Fruit fly (Drosophila melanogaster) whole organism, embryonic: ENCODE data around the gene Crtc.
A peak's percentile ranks its signal among the peaks of the same experiment; 100 is the strongest.

ENCODE experiments used
- CG10321 ChIP-seq: fragments of 200-800 bp; sonication (Bioruptor generic); IDR thresholded peaks from 2 replicates; pipeline ENCODE4 v1.3.6; 2022; ENCODE audit warnings: missing biosample characterization, missing genetic modification characterization
- CG10366 ChIP-seq: fragments of 200-800 bp; sonication (Bioruptor generic); IDR thresholded peaks from 2 replicates; pipeline ENCODE4 v1.3.6; 2022; ENCODE audit warnings: missing biosample characterization, missing genetic modification characterization
- CG11247 ChIP-seq: fragments of 200-800 bp; sonication (Bioruptor generic); IDR thresholded peaks from 2 replicates; pipeline ENCODE4 v1.3.6; 2022; ENCODE audit warnings: missing biosample characterization, missing genetic modification characterization
- CG11723 ChIP-seq: fragments of 200-800 bp; sonication (Bioruptor generic); optimal IDR thresholded peaks from 2 replicates; lab custom pipeline; 2017; ENCODE audit warnings: missing biosample characterization, mild to moderate bottlenecking, missing genetic modification characterization
- CG12155 ChIP-seq: fragments of 200-800 bp; sonication (Bioruptor generic); optimal IDR thresholded peaks from 3 replicates; lab custom pipeline; 2016; ENCODE audit warnings: missing biosample characterization, missing genetic modification characterization
- CG12299 ChIP-seq: fragments of 200-800 bp; sonication (Bioruptor generic); optimal IDR thresholded peaks from 2 replicates; lab custom pipeline; 2018; ENCODE audit warnings: missing biosample characterization, mild to moderate bottlenecking, missing genetic modification characterization
- CG13894 ChIP-seq: fragments of 200-800 bp; sonication (Bioruptor generic); optimal IDR thresholded peaks from 3 replicates; lab custom pipeline; 2018; ENCODE audit warnings: missing biosample characterization, mild to moderate bottlenecking, missing genetic modification characterization, moderate library complexity
- CG15479 ChIP-seq: fragments of 200-800 bp; sonication (Bioruptor generic); optimal IDR thresholded peaks from 3 replicates; lab custom pipeline; 2019; ENCODE audit warnings: missing biosample characterization, mild to moderate bottlenecking, missing genetic modification characterization, moderate library complexity
- CG1647 ChIP-seq: fragments of 200-800 bp; sonication (Bioruptor generic); optimal IDR thresholded peaks from 3 replicates; lab custom pipeline; 2016; ENCODE audit warnings: missing biosample characterization, missing genetic modification characterization
- CG16779 ChIP-seq: fragments of 200-800 bp; sonication (Bioruptor generic); IDR thresholded peaks from 2 replicates; pipeline ENCODE4 v1.3.6; 2022; ENCODE audit warnings: missing biosample characterization, missing genetic modification characterization
- CG16813 ChIP-seq: fragments of 200-800 bp; sonication (Bioruptor generic); IDR thresholded peaks from 3 replicates; pipeline ENCODE4 v1.3.6; 2022; ENCODE audit warnings: missing biosample characterization, missing genetic modification characterization; ENCODE audit not compliant: partially characterized antibody
- CG17802 ChIP-seq: fragments of 200-800 bp; sonication (Bioruptor generic); optimal IDR thresholded peaks from 2 replicates; lab custom pipeline; 2018; ENCODE audit warnings: missing biosample characterization, mild to moderate bottlenecking, missing genetic modification characterization, moderate library complexity
- CG1792 ChIP-seq: fragments of 200-800 bp; sonication (Bioruptor generic); optimal IDR thresholded peaks from 2 replicates; lab custom pipeline; 2016; ENCODE audit warnings: missing biosample characterization, missing genetic modification characterization
- CG32767 ChIP-seq: fragments of 200-800 bp; sonication (Bioruptor generic); IDR thresholded peaks from 2 replicates; pipeline ENCODE4 v1.3.6; 2022; ENCODE audit warnings: missing biosample characterization, missing genetic modification characterization
- CG34376 ChIP-seq: fragments of 200-800 bp; sonication (Bioruptor generic); optimal IDR thresholded peaks from 2 replicates; lab custom pipeline; 2018; ENCODE audit warnings: missing biosample characterization, mild to moderate bottlenecking, missing genetic modification characterization
- CG34422 ChIP-seq: fragments of 200-800 bp; sonication (Bioruptor generic); IDR thresholded peaks from 3 replicates; pipeline ENCODE4 v1.3.6; 2022; ENCODE audit warnings: missing biosample characterization, missing genetic modification characterization
- CG6272 ChIP-seq: fragments of 200-800 bp; sonication (Bioruptor generic); IDR thresholded peaks from 2 replicates; pipeline ENCODE4 v1.3.6; 2022; ENCODE audit warnings: missing biosample characterization, missing genetic modification characterization
- CG6854 ChIP-seq: fragments of 200-800 bp; sonication (Bioruptor generic); optimal IDR thresholded peaks from 3 replicates; lab custom pipeline; 2017; ENCODE audit warnings: missing biosample characterization, mild to moderate bottlenecking, missing genetic modification characterization
- CG8388 ChIP-seq: fragments of 200-800 bp; sonication (Bioruptor generic); optimal IDR thresholded peaks from 2 replicates; lab custom pipeline; 2019; ENCODE audit warnings: missing biosample characterization, mild to moderate bottlenecking, missing genetic modification characterization, moderate library complexity
- CG9727 ChIP-seq: fragments of 200-800 bp; sonication (Bioruptor generic); optimal IDR thresholded peaks from 3 replicates; lab custom pipeline; 2017; ENCODE audit warnings: missing biosample characterization, mild to moderate bottlenecking, missing genetic modification characterization
- CoRest ChIP-seq: fragments of 200-800 bp; sonication (Bioruptor generic); optimal IDR thresholded peaks from 3 replicates; lab custom pipeline; 2018; ENCODE audit warnings: missing biosample characterization, mild to moderate bottlenecking, missing genetic modification characterization, moderate library complexity
- Doc3 ChIP-seq: fragments of 200-800 bp; sonication (Bioruptor generic); IDR thresholded peaks from 3 replicates; pipeline ENCODE4 v1.3.6; 2022; ENCODE audit warnings: missing biosample characterization, missing genetic modification characterization; ENCODE audit not compliant: partially characterized antibody
- Ets97D ChIP-seq: fragments of 200-800 bp; sonication (Bioruptor generic); optimal IDR thresholded peaks from 3 replicates; lab custom pipeline; 2016; ENCODE audit warnings: missing biosample characterization, missing genetic modification characterization
- HLH54F ChIP-seq: fragments of 200-800 bp; sonication (Bioruptor generic); optimal IDR thresholded peaks from 3 replicates; lab custom pipeline; 2016; ENCODE audit warnings: missing biosample characterization, missing genetic modification characterization
- HmgZ ChIP-seq: fragments of 200-800 bp; sonication (Bioruptor generic); optimal IDR thresholded peaks from 2 replicates; lab custom pipeline; 2018; ENCODE audit warnings: missing biosample characterization, mild to moderate bottlenecking, missing genetic modification characterization
- Hr3 ChIP-seq: fragments of 200-800 bp; sonication (Bioruptor generic); optimal IDR thresholded peaks from 3 replicates; lab custom pipeline; 2016; ENCODE audit warnings: missing biosample characterization, missing genetic modification characterization
- NC2β ChIP-seq: fragments of 200-800 bp; sonication (Bioruptor generic); optimal IDR thresholded peaks from 2 replicates; lab custom pipeline; 2016; ENCODE audit warnings: missing biosample characterization, missing genetic modification characterization
- Pdp1 ChIP-seq, 2 experiments: fragments of 200-800 bp; sonication (Bioruptor generic); optimal IDR thresholded peaks; 3 replicates each; lab custom pipeline; 2016; ENCODE audit warnings: missing biosample characterization in 2 of 2, missing genetic modification characterization in 2 of 2, mild to moderate bottlenecking in 1 of 2, moderate library complexity in 1 of 2
- Spps ChIP-seq: fragments of 200-800 bp; sonication (Bioruptor generic); optimal IDR thresholded peaks from 2 replicates; lab custom pipeline; 2018; ENCODE audit warnings: missing biosample characterization, mild to moderate bottlenecking, missing genetic modification characterization
- YL-1 ChIP-seq: fragments of 200-800 bp; sonication (Bioruptor generic); optimal IDR thresholded peaks from 3 replicates; lab custom pipeline; 2017; ENCODE audit warnings: missing biosample characterization, mild to moderate bottlenecking, missing genetic modification characterization
- ab ChIP-seq: fragments of 200-800 bp; sonication (Bioruptor generic); optimal IDR thresholded peaks from 2 replicates; lab custom pipeline; 2016; ENCODE audit warnings: missing biosample characterization, missing genetic modification characterization
- amos ChIP-seq: fragments of 200-800 bp; sonication (Bioruptor generic); IDR thresholded peaks from 2 replicates; pipeline ENCODE4 v1.3.6; 2022; ENCODE audit warnings: missing biosample characterization, missing genetic modification characterization; ENCODE audit not compliant: partially characterized antibody
- bsh ChIP-seq, 2 experiments: fragments of 200-800 bp; sonication (Bioruptor generic); optimal IDR thresholded peaks; 2 replicates each; lab custom pipeline; 2017 to 2018; ENCODE audit warnings: mild to moderate bottlenecking in 2 of 2, missing biosample characterization in 2 of 2, missing genetic modification characterization in 2 of 2, moderate library complexity in 1 of 2
- crc ChIP-seq: fragments of 200-800 bp; sonication (Bioruptor generic); optimal IDR thresholded peaks from 2 replicates; lab custom pipeline; 2016; ENCODE audit warnings: missing biosample characterization, missing genetic modification characterization
- da ChIP-seq: fragments of 200-800 bp; sonication (Bioruptor generic); optimal IDR thresholded peaks from 2 replicates; lab custom pipeline; 2016; ENCODE audit warnings: missing biosample characterization, missing genetic modification characterization
- eve ChIP-seq, 2 experiments: fragments of >200 bp; optimal IDR thresholded peaks; 2 replicates each; lab custom pipeline; 2017; ENCODE audit warnings: missing biosample characterization in 2 of 2, missing genetic modification characterization in 2 of 2
- fu2 ChIP-seq: fragments of 200-800 bp; sonication (Bioruptor generic); optimal IDR thresholded peaks from 2 replicates; lab custom pipeline; 2016; ENCODE audit warnings: missing biosample characterization, missing genetic modification characterization
- gce ChIP-seq: fragments of 200-800 bp; sonication (Bioruptor generic); IDR thresholded peaks from 3 replicates; pipeline ENCODE4 v1.3.6; 2022; ENCODE audit warnings: missing biosample characterization, missing genetic modification characterization
- gcm ChIP-seq: fragments of 200-800 bp; sonication (Bioruptor generic); optimal IDR thresholded peaks from 2 replicates; lab custom pipeline; 2019; ENCODE audit warnings: missing biosample characterization, mild to moderate bottlenecking, missing genetic modification characterization, moderate library complexity
- grn ChIP-seq: fragments of 200-800 bp; sonication (Bioruptor generic); optimal IDR thresholded peaks from 3 replicates; lab custom pipeline; 2017; ENCODE audit warnings: missing biosample characterization, missing genetic modification characterization
- gt ChIP-seq: fragments of 200-800 bp; sonication (Bioruptor generic); IDR thresholded peaks from 2 replicates; pipeline ENCODE4 v1.3.6; 2022; ENCODE audit warnings: missing biosample characterization, missing genetic modification characterization
- mirr ChIP-seq: fragments of 200-800 bp; sonication (Bioruptor generic); optimal IDR thresholded peaks from 3 replicates; lab custom pipeline; 2018; ENCODE audit warnings: missing biosample characterization, mild to moderate bottlenecking, missing genetic modification characterization
- peb ChIP-seq: fragments of 200-800 bp; sonication (Bioruptor generic); IDR thresholded peaks from 2 replicates; pipeline ENCODE4 v1.3.6; 2022; ENCODE audit warnings: missing biosample characterization, missing genetic modification characterization
- pfk ChIP-seq: fragments of 200-800 bp; sonication (Bioruptor generic); optimal IDR thresholded peaks from 2 replicates; lab custom pipeline; 2018; ENCODE audit warnings: missing biosample characterization, mild to moderate bottlenecking, missing genetic modification characterization, moderate library complexity
- sna ChIP-seq: fragments of 200-800 bp; sonication (Bioruptor generic); IDR thresholded peaks from 2 replicates; pipeline ENCODE4 v1.3.6; 2022; ENCODE audit warnings: missing biosample characterization, missing genetic modification characterization; ENCODE audit not compliant: partially characterized antibody
- sqz ChIP-seq: fragments of 200-800 bp; sonication (Bioruptor generic); optimal IDR thresholded peaks from 3 replicates; lab custom pipeline; 2018; ENCODE audit warnings: missing biosample characterization, mild to moderate bottlenecking, missing genetic modification characterization
- ttk ChIP-seq: fragments of 200-800 bp; sonication (Bioruptor generic); IDR thresholded peaks from 2 replicates; pipeline ENCODE4 v2.1.2; 2022; ENCODE audit warnings: missing biosample characterization, missing genetic modification characterization
- wor ChIP-seq: fragments of 200-800 bp; sonication (Bioruptor generic); IDR thresholded peaks from 2 replicates; pipeline ENCODE4 v1.3.6; 2022; ENCODE audit warnings: missing biosample characterization, missing genetic modification characterization

Crtc gene

DNA sequence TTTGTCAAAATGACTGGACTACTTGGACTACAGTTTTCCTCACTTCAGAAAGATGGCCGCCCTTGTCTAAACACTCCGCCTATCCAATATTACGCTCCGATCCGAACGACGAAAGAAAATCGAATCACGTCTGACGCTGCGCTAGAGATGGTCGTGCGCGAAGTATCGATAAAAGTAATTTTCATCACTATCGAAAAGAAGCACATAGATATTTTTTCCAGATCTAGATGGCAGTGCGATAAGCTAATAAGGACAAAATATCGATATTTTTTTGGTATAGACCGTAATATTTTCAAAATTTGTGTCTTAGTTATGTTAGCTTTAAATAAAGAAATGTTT lies 24.2 kb downstream of the Crtc start, which contains the start of gene Pep (continued):
- peak; percentile 99 for TF ChIP-seq CG16813 (GFP tag; lab: Robert Waterston, UW)
- TF ChIP-seq gce (GFP tag; lab: Robert Waterston, UW), result no peak
- peak; percentile 1 for TF ChIP-seq CG8388 (GFP tag; lab: Kevin White, UChicago)
- no peak for TF ChIP-seq peb (GFP tag; lab: Robert Waterston, UW)
- no peak for TF ChIP-seq CG15479 (GFP tag; lab: Kevin White, UChicago)
- TF ChIP-seq CG34376 (GFP tag; lab: Kevin White, UChicago), result no peak
- TF ChIP-seq gt (GFP tag; lab: Robert Waterston, UW), result no peak
- no peak for TF ChIP-seq CG10366 (GFP tag; lab: Robert Waterston, UW)
- peak; percentile 27 for TF ChIP-seq HLH54F
- TF ChIP-seq Doc3, result peak; percentile 98
- no peak for TF ChIP-seq CG11723
- no peak for TF ChIP-seq CG12299 (tag; lab: Kevin White, UChicago)

DNA sequence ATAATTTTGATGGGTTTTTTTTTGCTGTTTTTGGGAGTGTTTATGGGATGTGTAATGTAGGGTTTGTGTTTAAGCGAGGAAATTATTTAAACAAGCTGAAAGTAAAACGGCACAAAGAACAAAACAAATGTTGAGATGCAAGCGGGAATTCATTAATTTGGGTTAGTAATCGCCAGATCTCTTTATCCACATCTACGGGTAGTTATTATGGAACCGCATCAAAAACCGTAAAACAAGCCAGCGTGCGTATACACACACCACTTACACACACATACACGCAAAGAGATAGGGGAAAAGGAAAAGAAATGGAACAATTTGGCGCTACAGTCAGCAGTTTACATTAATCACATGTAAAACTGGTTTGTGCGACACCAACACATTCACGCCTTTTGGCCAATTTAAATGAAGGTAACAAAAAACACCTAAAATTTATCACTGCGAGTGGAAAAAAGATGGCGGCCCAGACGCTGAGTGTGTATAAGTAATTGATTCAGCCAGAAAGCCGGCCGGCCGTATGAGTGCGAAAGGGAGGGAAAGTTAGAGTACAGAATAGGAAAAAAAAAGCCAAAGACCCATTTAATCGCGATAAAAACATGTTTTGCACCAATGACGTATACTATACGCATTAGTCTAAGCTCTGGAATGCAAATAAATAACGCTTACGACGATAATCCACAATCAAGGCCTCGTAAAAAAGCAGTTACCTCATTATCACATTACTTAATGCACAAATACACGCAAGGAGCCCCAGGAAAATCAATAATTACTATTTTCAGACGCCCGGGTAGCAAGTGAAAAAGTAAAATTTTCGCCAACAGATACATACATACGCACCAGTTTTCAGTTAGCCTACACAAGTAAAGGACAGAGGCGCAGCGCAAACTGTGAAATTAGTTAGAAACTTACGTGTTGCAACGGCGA lies 24.8 kb downstream of the Crtc start:
- TF ChIP-seq ttk (no peak), da (no peak), Hr3 (GFP tag; lab: Kevin White, UChicago) (no peak), CG10321 (GFP tag; lab: Robert Waterston, UW) (no peak), CG34422 (GFP tag; lab: Robert Waterston, UW) (peak; percentile 82; the same call in 1 of the 3 replicates), crc (GFP tag; lab: Kevin White, UChicago) (no peak), sna (0 out of 2 replicates have a peak, but pooled peaks have one; percentile 8), ab (GFP tag; lab: Kevin White, UChicago) (peak; percentile 5), HmgZ (tag; lab: Kevin White, UChicago) (peak; percentile 21), CG11247 (GFP tag; lab: Robert Waterston, UW) (no peak), CG8388 (GFP tag; lab: Kevin White, UChicago) (no peak), Spps (tag; lab: Kevin White, UChicago) (no peak), CG12155 (no peak), CG1792 (GFP tag; lab: Kevin White, UChicago) (no peak), grn (GFP tag; lab: Kevin White, UChicago) (peak; percentile 65), amos (peak; percentile 43; the same call in 1 of the 2 replicates), eve (GFP tag; optimal IDR thresholded peaks at IDR 0.05; lab: Kevin White, UChicago) (peak in 1 of 2 experiments; percentile 34), YL-1 (GFP tag; lab: Kevin White, UChicago) (peak; percentile 66), NC2β (GFP tag; lab: Kevin White, UChicago) (no peak), wor (GFP tag; lab: Robert Waterston, UW) (no peak), CG6272 (GFP tag; lab: Robert Waterston, UW) (no peak), CG6854 (peak; percentile 19), CG1647 (GFP tag; lab: Kevin White, UChicago) (no peak), CG16779 (no peak), gcm (GFP tag; lab: Kevin White, UChicago) (peak; percentile 58), CG32767 (peak; percentile 97), bsh (GFP tag; optimal IDR thresholded peaks at IDR 0.05; lab: Kevin White, UChicago) (peak in 1 of 2 experiments; percentile 33), pfk (GFP tag; lab: Kevin White, UChicago) (peak; percentile 52), CG13894 (no peak), Ets97D (peak; percentile 1), sqz (GFP tag; lab: Kevin White, UChicago) (peak; percentile 36), CG9727 (no peak), fu2 (GFP tag; lab: Kevin White, UChicago) (no peak), gce (GFP tag; lab: Robert Waterston, UW) (no peak), CG17802 (tag; lab: Kevin White, UChicago) (no peak), mirr (GFP tag; lab: Kevin White, UChicago) (peak; percentile 79), CoRest (tag; lab: Kevin White, UChicago) (no peak), Pdp1 (GFP tag; optimal IDR thresholded peaks at IDR 0.05; lab: Kevin White, UChicago) (peak in 1 of 2 experiments; percentile 23)
